Worm (Caenorhabditis elegans) whole organism, young adult: ENCODE data around the gene col-144.

Experiments
- B0019.2 ChIP-seq: fragments of 200-800 bp; sonication (Bioruptor generic); conservative IDR thresholded peaks from 2 replicates; pipeline ENCODE4 v1.3.6; 2022; ENCODE audit warnings: missing genetic modification reagents, missing genetic modification characterization, missing compliant biosample characterization
- B0035.1 ChIP-seq: sonication (generic microtip); optimal IDR thresholded peaks from 2 replicates; lab custom pipeline; 2016; ENCODE audit warnings: missing genetic modification characterization, mild to moderate bottlenecking, missing compliant biosample characterization, missing genotype, missing genetic modification reagents
- B0261.1 ChIP-seq: sonication (generic microtip); optimal IDR thresholded peaks from 2 replicates; lab custom pipeline; 2016; ENCODE audit warnings: mild to moderate bottlenecking, missing genetic modification characterization, moderate library complexity, missing compliant biosample characterization
- B0336.3 ChIP-seq: fragments of 200-800 bp; sonication (Bioruptor generic); IDR thresholded peaks from 2 replicates; pipeline ENCODE4 v1.3.6; 2022; ENCODE audit warnings: missing genetic modification characterization, missing compliant biosample characterization
- F10E7.11 ChIP-seq: sonication (generic microtip); optimal IDR thresholded peaks from 2 replicates; lab custom pipeline; 2017; ENCODE audit warnings: mild to moderate bottlenecking, missing genetic modification characterization, moderate library complexity, missing compliant biosample characterization
- F22D6.2 ChIP-seq: sonication (generic microtip); optimal IDR thresholded peaks from 2 replicates; lab custom pipeline; 2016; ENCODE audit warnings: mild to moderate bottlenecking, missing genetic modification characterization, missing compliant biosample characterization
- T07F8.4 ChIP-seq: sonication (generic microtip); optimal IDR thresholded peaks from 2 replicates; lab custom pipeline; 2016; ENCODE audit warnings: mild to moderate bottlenecking, missing genetic modification characterization, moderate library complexity, missing compliant biosample characterization
- Y56A3A.18 ChIP-seq: fragments of 200-800 bp; sonication (Bioruptor generic); IDR thresholded peaks from 2 replicates; pipeline ENCODE4 v1.3.6; 2022; ENCODE audit warnings: missing genetic modification reagents, missing genetic modification characterization, missing compliant biosample characterization
- ZK185.1 ChIP-seq: sonication (generic microtip); optimal IDR thresholded peaks from 2 replicates; lab custom pipeline; 2016; ENCODE audit warnings: mild to moderate bottlenecking, missing genetic modification characterization, missing compliant biosample characterization; ENCODE audit not compliant: poor library complexity, severe bottlenecking
- akir-1 ChIP-seq: fragments of 200-800 bp; sonication (Bioruptor generic); optimal IDR thresholded peaks from 2 replicates; lab custom pipeline; 2018; ENCODE audit warnings: mild to moderate bottlenecking, missing genetic modification characterization, moderate library complexity, missing compliant biosample characterization
- attf-5 ChIP-seq: fragments of 200-800 bp; sonication (Bioruptor generic); optimal IDR thresholded peaks from 2 replicates; lab custom pipeline; 2018; ENCODE audit warnings: mild to moderate bottlenecking, missing genetic modification characterization, missing compliant biosample characterization
- attf-6 ChIP-seq: fragments of 200-800 bp; sonication (Bioruptor generic); IDR thresholded peaks from 2 replicates; pipeline ENCODE4 v1.3.6; 2022; ENCODE audit warnings: missing genetic modification reagents, missing genetic modification characterization, missing compliant biosample characterization
- cebp-1 ChIP-seq, 2 experiments: fragments of 200-800 bp in 1 of 2; sonication (Bioruptor generic) in 1 of 2; sonication (generic microtip) in 1 of 2; IDR thresholded peaks in 1 of 2; optimal IDR thresholded peaks in 1 of 2; 2 replicates each; pipeline versions ENCODE4 v1.3.6 to Lab custom; 2017 to 2022; ENCODE audit warnings: missing compliant biosample characterization in 2 of 2, missing genetic modification characterization in 2 of 2, mild to moderate bottlenecking in 1 of 2, missing genetic modification reagents in 1 of 2, moderate library complexity in 1 of 2
- ceh-40 ChIP-seq: fragments of 200-800 bp; sonication (Bioruptor generic); IDR thresholded peaks from 2 replicates; pipeline ENCODE4 v1.3.6; 2022; ENCODE audit warnings: missing genetic modification characterization, missing compliant biosample characterization
- chd-7 ChIP-seq: sonication (generic microtip); optimal IDR thresholded peaks from 2 replicates; lab custom pipeline; 2016; ENCODE audit warnings: mild to moderate bottlenecking, missing genetic modification characterization, moderate library complexity, missing compliant biosample characterization
- die-1 ChIP-seq: sonication (generic microtip); optimal IDR thresholded peaks from 2 replicates; lab custom pipeline; 2016; ENCODE audit warnings: missing genotype, mild to moderate bottlenecking, missing genetic modification characterization, missing compliant biosample characterization
- dpff-1 ChIP-seq: sonication (generic microtip); optimal IDR thresholded peaks from 2 replicates; lab custom pipeline; 2017; ENCODE audit warnings: mild to moderate bottlenecking, missing genetic modification characterization, missing compliant biosample characterization
- efl-1 ChIP-seq: fragments of 150-350 bp; optimal IDR thresholded peaks from 2 replicates; lab custom pipeline; 2014; ENCODE audit warnings: missing biosample characterization, missing genetic modification reagents, missing genetic modification characterization
- egl-18 ChIP-seq: fragments of 200-800 bp; sonication (Bioruptor generic); IDR thresholded peaks from 2 replicates; pipeline ENCODE4 v1.3.6; 2022; ENCODE audit warnings: missing genetic modification reagents, missing genetic modification characterization, missing compliant biosample characterization
- fkh-3 ChIP-seq: sonication (generic microtip); optimal IDR thresholded peaks from 2 replicates; lab custom pipeline; 2016; ENCODE audit warnings: mild to moderate bottlenecking, missing genetic modification characterization, missing compliant biosample characterization
- him-1 ChIP-seq: sonication (generic microtip); optimal IDR thresholded peaks from 2 replicates; lab custom pipeline; 2016; ENCODE audit warnings: missing genotype, missing genetic modification reagents, missing genetic modification characterization, missing compliant biosample characterization
- lin-26 ChIP-seq: fragments of 200-800 bp; sonication (Bioruptor generic); IDR thresholded peaks from 2 replicates; pipeline ENCODE4 v1.3.6; 2022; ENCODE audit warnings: missing genetic modification reagents, missing genetic modification characterization, missing compliant biosample characterization
- lin-40 ChIP-seq: sonication (generic microtip); optimal IDR thresholded peaks from 2 replicates; lab custom pipeline; 2016; ENCODE audit warnings: missing genetic modification characterization, mild to moderate bottlenecking, missing compliant biosample characterization, missing genotype, missing genetic modification reagents
- lsl-1 ChIP-seq: fragments of 200-800 bp; sonication (Bioruptor generic); optimal IDR thresholded peaks from 2 replicates; lab custom pipeline; 2018; ENCODE audit warnings: mild to moderate bottlenecking, missing genetic modification characterization, moderate library complexity, missing compliant biosample characterization
- lsy-27 ChIP-seq: sonication (generic microtip); optimal IDR thresholded peaks from 2 replicates; lab custom pipeline; 2017; ENCODE audit warnings: missing genetic modification characterization, mild to moderate bottlenecking, missing compliant biosample characterization, antibody characterized with exemption, missing genotype, borderline replicate concordance; ENCODE audit not compliant: insufficient read depth
- mel-28 ChIP-seq: sonication (generic microtip); optimal IDR thresholded peaks from 2 replicates; lab custom pipeline; 2016; ENCODE audit warnings: borderline replicate concordance, mild to moderate bottlenecking, missing genetic modification characterization, missing compliant biosample characterization
- nfya-1 ChIP-seq: sonication (generic microtip); optimal IDR thresholded peaks from 2 replicates; lab custom pipeline; 2017; ENCODE audit warnings: antibody characterized with exemption, missing compliant biosample characterization, missing genetic modification characterization, borderline replicate concordance; ENCODE audit not compliant: insufficient read depth
- nhr-179 ChIP-seq: sonication (generic microtip); optimal IDR thresholded peaks from 2 replicates; lab custom pipeline; 2016; ENCODE audit warnings: mild to moderate bottlenecking, missing genetic modification characterization, missing compliant biosample characterization
- nhr-80 ChIP-seq: sonication (generic microtip); optimal IDR thresholded peaks from 2 replicates; lab custom pipeline; 2016; ENCODE audit warnings: missing genetic modification characterization, missing compliant biosample characterization
- nhr-90 ChIP-seq: sonication (generic microtip); optimal IDR thresholded peaks from 2 replicates; lab custom pipeline; 2016; ENCODE audit warnings: missing genotype, mild to moderate bottlenecking, missing genetic modification characterization, missing compliant biosample characterization
- pha-4 ChIP-seq: fragments of 150-350 bp; sonication (generic microtip); optimal IDR thresholded peaks from 2 replicates; lab custom pipeline; 2014; ENCODE audit warnings: missing biosample characterization, missing genetic modification reagents, missing genetic modification characterization
- snpc-1.3 ChIP-seq: sonication (generic microtip); optimal IDR thresholded peaks from 2 replicates; lab custom pipeline; 2017; ENCODE audit warnings: missing genetic modification characterization, mild to moderate bottlenecking, missing compliant biosample characterization, antibody characterized with exemption, moderate library complexity, missing genotype, missing genetic modification reagents; ENCODE audit not compliant: insufficient read depth
- snpc-3.4 ChIP-seq: sonication (generic microtip); optimal IDR thresholded peaks from 2 replicates; lab custom pipeline; 2017; ENCODE audit warnings: missing genetic modification characterization, mild to moderate bottlenecking, missing compliant biosample characterization, antibody characterized with exemption, moderate library complexity, missing genotype, missing genetic modification reagents
- unc-130 ChIP-seq: sonication (generic microtip); optimal IDR thresholded peaks from 2 replicates; lab custom pipeline; 2016; ENCODE audit warnings: missing genetic modification reagents, missing genetic modification characterization, missing compliant biosample characterization
- zfh-2 ChIP-seq: fragments of 200-800 bp; sonication (Bioruptor generic); conservative IDR thresholded peaks from 2 replicates; pipeline ENCODE4 v1.3.6; 2022; ENCODE audit warnings: missing genetic modification reagents, missing genetic modification characterization, missing compliant biosample characterization
- ztf-18 ChIP-seq: sonication (generic microtip); optimal IDR thresholded peaks from 2 replicates; lab custom pipeline; 2016; ENCODE audit warnings: missing genotype, mild to moderate bottlenecking, missing genetic modification characterization, missing compliant biosample characterization

Gene col-144

ce11 chrV:9173789-9174188, 13.3 kb upstream of the col-144 start, which contains the start of gene pqn-16:
pqn-16 (plus strand) TSS chrV:9174089.
- TF ChIP-seq attf-6 (GFP tag; lab: Robert Waterston, UW) (no peak), snpc-1.3 (tag; lab: Kevin White, UChicago) (no peak), chd-7 (no peak), unc-130 (no peak), F22D6.2 (tag; lab: Kevin White, UChicago) (no peak), egl-18 (GFP tag; lab: Robert Waterston, UW) (no peak), lin-26 (GFP tag; lab: Robert Waterston, UW) (no peak), ztf-18 (tag; lab: Kevin White, UChicago) (no peak), snpc-3.4 (no peak), mel-28 (no peak), nfya-1 (tag; lab: Kevin White, UChicago) (no peak), nhr-90 (tag; lab: Kevin White, UChicago) (no peak), efl-1 (no peak)

DNA sequence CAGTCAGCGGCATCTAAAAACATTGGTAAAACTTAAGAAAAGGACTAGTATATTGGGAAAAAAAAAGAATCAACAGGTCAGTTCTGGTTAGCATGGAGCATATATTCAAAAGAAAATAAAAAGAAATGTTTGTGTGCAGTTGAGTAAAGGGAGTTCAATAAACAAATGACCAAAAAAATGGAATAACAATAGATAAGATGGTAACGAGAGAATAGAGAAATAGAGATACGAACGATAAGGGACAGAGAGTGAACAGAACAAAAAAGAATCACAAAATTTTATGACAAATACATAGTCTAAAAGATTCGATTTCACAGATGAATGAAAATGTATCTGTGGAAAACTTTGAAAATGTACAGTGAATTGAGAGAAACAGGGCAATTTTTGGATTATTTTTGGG, 12.5 kb upstream of the col-144 start, which contains the start of gene gad-3:
Gene gad-3 (minus strand): TSS at position 17 of the 400 bp plus-strand sequence.
- peak; percentile 60 for TF ChIP-seq nhr-80 (tag; lab: Kevin White, UChicago)
- TF ChIP-seq B0019.2 (GFP tag; lab: Robert Waterston, UW): no peak
- TF ChIP-seq, all 124 proteins: peak for 1

DNA sequence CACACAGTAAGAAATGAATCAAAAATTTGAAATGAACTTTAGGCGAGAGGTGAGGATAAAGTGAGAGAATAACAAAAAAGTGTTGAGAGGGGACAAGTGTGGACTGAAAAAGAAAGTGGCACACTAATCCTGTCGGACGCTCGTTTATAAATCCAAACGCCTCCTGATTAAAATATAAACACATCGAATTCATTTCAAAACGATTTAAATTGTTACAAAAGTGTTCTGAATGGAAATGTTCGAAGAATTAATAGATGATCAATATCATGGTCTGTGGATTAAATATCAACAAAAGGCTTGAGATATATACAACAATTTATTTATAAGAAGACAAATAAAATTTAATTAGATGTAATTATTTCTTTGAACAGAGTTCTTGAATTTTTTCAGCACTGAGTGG, 7.6 kb upstream of the col-144 start, which contains the start of gene B0222.11:
Gene B0222.11 (minus strand): TSS at position 101 of the 400 bp plus-strand sequence.
- TF ChIP-seq pha-4 (tag; lab: Kevin White, UChicago) (no peak), B0261.1 (tag; lab: Kevin White, UChicago) (no peak), him-1 (tag; lab: Kevin White, UChicago) (no peak), die-1 (tag; lab: Kevin White, UChicago) (no peak), dpff-1 (tag; lab: Kevin White, UChicago) (no peak), akir-1 (no peak), nhr-179 (tag; lab: Kevin White, UChicago) (no peak), B0035.1 (tag; lab: Kevin White, UChicago) (no peak), Y56A3A.18 (GFP tag; lab: Robert Waterston, UW) (no peak)
- TF ChIP-seq, all 124 proteins: peak for 0

DNA sequence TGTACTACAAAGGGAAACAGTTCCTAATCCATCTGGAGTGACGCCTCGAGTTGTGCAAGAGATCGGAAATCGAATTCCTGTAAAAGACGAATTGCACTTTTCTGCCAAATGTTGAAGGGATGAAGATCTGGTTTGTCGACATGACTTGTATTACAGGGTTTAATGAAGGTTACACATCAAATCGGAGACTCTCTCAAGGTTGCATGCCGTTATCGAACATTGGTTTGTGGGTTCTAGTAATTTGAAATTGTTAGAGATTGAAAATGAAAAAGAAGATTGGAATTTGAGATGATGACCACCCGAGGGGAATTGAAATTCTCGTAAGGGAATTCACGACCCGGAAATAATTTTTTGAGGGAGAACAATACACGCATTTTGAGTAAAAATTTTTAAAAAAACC, 5.9 kb upstream of the col-144 start:
- TF ChIP-seq fkh-3: no peak
- no peak for TF ChIP-seq lsy-27 (tag; lab: Kevin White, UChicago)
- no peak for TF ChIP-seq lin-40 (tag; lab: Kevin White, UChicago)
- no peak for TF ChIP-seq ceh-40 (GFP tag; lab: Robert Waterston, UW)
- TF ChIP-seq lsl-1: no peak
- TF ChIP-seq B0336.3 (GFP tag; lab: Robert Waterston, UW): no peak
- TF ChIP-seq T07F8.4 (tag; lab: Kevin White, UChicago): no peak
- TF ChIP-seq cebp-1 (GFP tag; IDR thresholded peaks at IDR 0.05; lab: Robert Waterston, UW): no peak
- TF ChIP-seq cebp-1 (tag; optimal IDR thresholded peaks at IDR 0.05; lab: Kevin White, UChicago): no peak
- TF ChIP-seq zfh-2 (GFP tag; lab: Robert Waterston, UW): no peak
- TF ChIP-seq attf-5 (GFP tag; lab: Kevin White, UChicago): no peak
- TF ChIP-seq ZK185.1 (tag; lab: Kevin White, UChicago): no peak
- no peak for TF ChIP-seq F10E7.11
- no peak for TF ChIP-seq snpc-1.3 (tag; lab: Kevin White, UChicago)
